Worm (Caenorhabditis elegans): Measurements from ENCODE around the gene nlp-20.

nlp-20 gene

ce11 chrIV:7653198-7653597 is 10.3 kb upstream of the nlp-20 start:
- TF ChIP-seq lin-11 (tag; optimal IDR thresholded peaks at IDR 0.05) (no peak), fos-1 (tag; optimal IDR thresholded peaks at IDR 0.05) (peak; percentile 51), nhr-23 (tag; optimal IDR thresholded peaks at IDR 0.05) (no peak)

ce11 chrIV:7651120-7651519 is 8.2 kb upstream of the nlp-20 start, which contains the start of gene cima-1:
Gene cima-1, plus strand, starts transcription at chrIV:7651459.
- TF ChIP-seq unc-62 (GFP tag; optimal IDR thresholded peaks at IDR 0.05) (no peak), sma-3 (GFP tag; optimal IDR thresholded peaks at IDR 0.05) (peak; percentile 13), nhr-129 (tag; optimal IDR thresholded peaks at IDR 0.05) (peak; percentile 21), fos-1 (tag; optimal IDR thresholded peaks at IDR 0.05) (peak; percentile 26)

ce11 chrIV:7650433-7650832 is 7.6 kb upstream of the nlp-20 start:
- TF ChIP-seq R02D3.7 (tag; optimal IDR thresholded peaks at IDR 0.05), result no peak
- no peak for TF ChIP-seq peb-1 (tag; optimal IDR thresholded peaks at IDR 0.05)
- TF ChIP-seq lin-39 (tag; optimal IDR thresholded peaks at IDR 0.05), result no peak
- TF ChIP-seq gmeb-1 (tag; optimal IDR thresholded peaks at IDR 0.05), result no peak
- peak; percentile 14 for TF ChIP-seq unc-55 (GFP tag; optimal IDR thresholded peaks at IDR 0.05)
- no peak for TF ChIP-seq lsy-2 (tag; optimal IDR thresholded peaks at IDR 0.05)
- no peak for TF ChIP-seq lin-11 (tag; optimal IDR thresholded peaks at IDR 0.05)

- TF ChIP-seq mbf-1 (tag; optimal IDR thresholded peaks at IDR 0.05) (no peak), lin-11 (tag; optimal IDR thresholded peaks at IDR 0.05) (no peak), unc-62 (GFP tag; optimal IDR thresholded peaks at IDR 0.05) (no peak), skn-1 (tag; optimal IDR thresholded peaks at IDR 0.05) (no peak), nhr-25 (tag; optimal IDR thresholded peaks at IDR 0.05) (no peak), Y55F3AM.14 (GFP tag; optimal IDR thresholded peaks at IDR 0.05) (no peak), egl-27 (tag; optimal IDR thresholded peaks at IDR 0.05) (no peak), nhr-129 (tag; optimal IDR thresholded peaks at IDR 0.05) (no peak), snpc-4 (tag; optimal IDR thresholded peaks at IDR 0.05) (no peak), lsy-2 (tag; optimal IDR thresholded peaks at IDR 0.05) (no peak), nhr-11 (tag; optimal IDR thresholded peaks at IDR 0.05) (no peak), elt-3 (tag; optimal IDR thresholded peaks at IDR 0.05) (no peak), ZK546.5 (tag; optimal IDR thresholded peaks at IDR 0.05) (no peak), lin-39 (tag; optimal IDR thresholded peaks at IDR 0.05) (no peak), ama-1 (optimal IDR thresholded peaks at IDR 0.05) (no peak)
Measured at ce11 chrIV:7646861-7647260, 4.0 kb upstream of the nlp-20 start.

- TF ChIP-seq ZK546.5 (tag; optimal IDR thresholded peaks at IDR 0.05) (no peak), peb-1 (tag; optimal IDR thresholded peaks at IDR 0.05) (no peak), Y55F3AM.14 (GFP tag; optimal IDR thresholded peaks at IDR 0.05) (no peak), nhr-10 (tag; optimal IDR thresholded peaks at IDR 0.05) (no peak), lin-13 (GFP tag; optimal IDR thresholded peaks at IDR 0.05) (no peak), nhr-129 (tag; optimal IDR thresholded peaks at IDR 0.05) (no peak), unc-62 (GFP tag; optimal IDR thresholded peaks at IDR 0.05) (no peak), skn-1 (tag; optimal IDR thresholded peaks at IDR 0.05) (no peak), blmp-1 (tag; optimal IDR thresholded peaks at IDR 0.05; ENCODE audit: insufficient read depth) (no peak), snpc-4 (tag; optimal IDR thresholded peaks at IDR 0.05) (no peak), ama-1 (optimal IDR thresholded peaks at IDR 0.05) (no peak), nhr-25 (tag; optimal IDR thresholded peaks at IDR 0.05) (no peak), nhr-11 (tag; optimal IDR thresholded peaks at IDR 0.05) (no peak), mab-5 (tag; optimal IDR thresholded peaks at IDR 0.05) (no peak), dmd-4 (tag; optimal IDR thresholded peaks at IDR 0.05) (no peak), nhr-21 (tag; optimal IDR thresholded peaks at IDR 0.05) (no peak), ztf-4 (tag; optimal IDR thresholded peaks at IDR 0.05) (no peak), mbf-1 (tag; optimal IDR thresholded peaks at IDR 0.05) (no peak), lin-39 (tag; optimal IDR thresholded peaks at IDR 0.05) (no peak), alr-1 (tag; optimal IDR thresholded peaks at IDR 0.05) (no peak)
Measured at ce11 chrIV:7646119-7646518, 3.2 kb upstream of the nlp-20 start, which contains the start of gene hmg-5. Gene hmg-5, minus strand, starts transcription at chrIV:7646219.

ce11 chrIV:7641758-7642157 is 1.1 kb downstream of the nlp-20 start, which contains the start of gene nep-16:
Gene nep-16, minus strand, starts transcription at chrIV:7641858.
- TF ChIP-seq ceh-82 (tag; optimal IDR thresholded peaks at IDR 0.05) (no peak), nhr-25 (tag; optimal IDR thresholded peaks at IDR 0.05) (no peak), ceh-16 (tag; optimal IDR thresholded peaks at IDR 0.05) (no peak), mbf-1 (tag; optimal IDR thresholded peaks at IDR 0.05) (no peak), gmeb-1 (tag; optimal IDR thresholded peaks at IDR 0.05) (no peak), nhr-77 (tag; optimal IDR thresholded peaks at IDR 0.05) (no peak), ztf-11 (tag; optimal IDR thresholded peaks at IDR 0.05) (no peak), aly-2 (tag; optimal IDR thresholded peaks at IDR 0.05) (no peak), nhr-23 (tag; optimal IDR thresholded peaks at IDR 0.05) (no peak), lin-39 (tag; optimal IDR thresholded peaks at IDR 0.05) (no peak), nhr-237 (tag; optimal IDR thresholded peaks at IDR 0.05) (no peak), ZK546.5 (tag; optimal IDR thresholded peaks at IDR 0.05) (no peak), sem-4 (tag; optimal IDR thresholded peaks at IDR 0.05) (no peak), fos-1 (tag; optimal IDR thresholded peaks at IDR 0.05) (no peak)

All from whole organism, L2 larva.